Worm (Caenorhabditis elegans) whole organism, late embryonic: ENCODE measurements around the gene spsb-2.
A peak's percentile ranks its signal among the peaks of the same experiment; 100 is the strongest.

Source experiments
- C08G9.2 ChIP-seq: sonication (generic microtip); optimal IDR thresholded peaks from 2 replicates; lab custom pipeline; 2016; ENCODE audit warnings: mild to moderate bottlenecking, missing genetic modification characterization, moderate library complexity, missing compliant biosample characterization
- C38D4.7 ChIP-seq: fragments of 200-800 bp; sonication (Bioruptor generic); optimal IDR thresholded peaks from 2 replicates; lab custom pipeline; 2018; ENCODE audit warnings: mild to moderate bottlenecking, missing genetic modification characterization, moderate library complexity, missing compliant biosample characterization
- F13H6.1 ChIP-seq: sonication (generic microtip); optimal IDR thresholded peaks from 2 replicates; lab custom pipeline; 2016; ENCODE audit warnings: missing genetic modification characterization, missing compliant biosample characterization
- ceh-14 ChIP-seq: sonication (generic microtip); optimal IDR thresholded peaks from 2 replicates; lab custom pipeline; 2016; ENCODE audit warnings: missing genotype, missing genetic modification characterization, missing compliant biosample characterization
- ceh-18 ChIP-seq: sonication (generic microtip); optimal IDR thresholded peaks from 2 replicates; lab custom pipeline; 2016; ENCODE audit warnings: missing genetic modification characterization, missing compliant biosample characterization
- ceh-19 ChIP-seq: fragments of 200-800 bp; sonication (Bioruptor generic); optimal IDR thresholded peaks from 2 replicates; lab custom pipeline; 2018; ENCODE audit warnings: mild to moderate bottlenecking, missing genetic modification characterization, missing compliant biosample characterization
- ceh-2 ChIP-seq: sonication (generic microtip); optimal IDR thresholded peaks from 2 replicates; lab custom pipeline; 2016; ENCODE audit warnings: missing genotype, missing genetic modification characterization, missing compliant biosample characterization
- ceh-31 ChIP-seq: sonication (generic microtip); optimal IDR thresholded peaks from 2 replicates; lab custom pipeline; 2016; ENCODE audit warnings: missing genetic modification characterization, missing compliant biosample characterization
- ceh-34 ChIP-seq: sonication (generic microtip); optimal IDR thresholded peaks from 2 replicates; lab custom pipeline; 2016; ENCODE audit warnings: mild to moderate bottlenecking, missing genetic modification characterization, missing compliant biosample characterization
- ceh-45 ChIP-seq: fragments of 200-800 bp; sonication (Bioruptor generic); IDR thresholded peaks from 2 replicates; pipeline ENCODE4 v1.3.6; 2022; ENCODE audit warnings: missing genetic modification reagents, missing genetic modification characterization, missing compliant biosample characterization
- ceh-48 ChIP-seq: sonication (generic microtip); optimal IDR thresholded peaks from 2 replicates; lab custom pipeline; 2016; ENCODE audit warnings: missing genetic modification characterization, inconsistent platforms, missing compliant biosample characterization
- ceh-6 ChIP-seq: fragments of 200-800 bp; sonication (Bioruptor generic); optimal IDR thresholded peaks from 2 replicates; lab custom pipeline; 2018; ENCODE audit warnings: mild to moderate bottlenecking, missing genetic modification characterization, missing compliant biosample characterization
- dmd-4 ChIP-seq: sonication (generic microtip); optimal IDR thresholded peaks from 2 replicates; lab custom pipeline; 2016; ENCODE audit warnings: borderline replicate concordance, missing genetic modification characterization, missing compliant biosample characterization
- dve-1 ChIP-seq: sonication (generic microtip); optimal IDR thresholded peaks from 2 replicates; lab custom pipeline; 2017; ENCODE audit warnings: antibody characterized with exemption, mild to moderate bottlenecking, missing genetic modification characterization, missing compliant biosample characterization
- elt-2 ChIP-seq: sonication (generic microtip); optimal IDR thresholded peaks from 2 replicates; lab custom pipeline; 2016; ENCODE audit warnings: missing genetic modification reagents, missing genetic modification characterization, missing compliant biosample characterization
- ets-4 ChIP-seq: sonication (generic microtip); optimal IDR thresholded peaks from 2 replicates; lab custom pipeline; 2016; ENCODE audit warnings: missing genetic modification characterization, missing compliant biosample characterization
- eyg-1 ChIP-seq: sonication (generic microtip); optimal IDR thresholded peaks from 2 replicates; lab custom pipeline; 2016; ENCODE audit warnings: missing genotype, missing genetic modification characterization, missing compliant biosample characterization
- gmeb-2 ChIP-seq: sonication (generic microtip); optimal IDR thresholded peaks from 2 replicates; lab custom pipeline; 2016; ENCODE audit warnings: missing genetic modification characterization, inconsistent platforms, missing compliant biosample characterization
- hlh-15 ChIP-seq: sonication (generic microtip); optimal IDR thresholded peaks from 2 replicates; lab custom pipeline; 2016; ENCODE audit warnings: missing genetic modification characterization, missing compliant biosample characterization
- hlh-30 ChIP-seq: sonication (generic microtip); optimal IDR thresholded peaks from 2 replicates; lab custom pipeline; 2017; ENCODE audit warnings: antibody characterized with exemption, missing genetic modification characterization, missing compliant biosample characterization; ENCODE audit not compliant: insufficient read depth
- lim-6 ChIP-seq: sonication (generic microtip); optimal IDR thresholded peaks from 2 replicates; lab custom pipeline; 2016; ENCODE audit warnings: missing genetic modification characterization, missing compliant biosample characterization
- madf-2 ChIP-seq: sonication (generic microtip); optimal IDR thresholded peaks from 2 replicates; lab custom pipeline; 2017; ENCODE audit warnings: missing genetic modification characterization, missing compliant biosample characterization
- mec-3 ChIP-seq: sonication (generic microtip); optimal IDR thresholded peaks from 2 replicates; lab custom pipeline; 2016; ENCODE audit warnings: borderline replicate concordance, missing genetic modification characterization, missing compliant biosample characterization
- nfya-1 ChIP-seq: sonication (generic microtip); optimal IDR thresholded peaks from 2 replicates; lab custom pipeline; 2017; ENCODE audit warnings: missing genetic modification characterization, mild to moderate bottlenecking, missing compliant biosample characterization, antibody characterized with exemption, moderate library complexity
- npax-4 ChIP-seq: sonication (generic microtip); optimal IDR thresholded peaks from 2 replicates; lab custom pipeline; 2016; ENCODE audit warnings: missing genetic modification characterization, missing compliant biosample characterization
- pag-3 ChIP-seq: sonication (generic microtip); optimal IDR thresholded peaks from 2 replicates; lab custom pipeline; 2016; ENCODE audit warnings: missing compliant biosample characterization, missing genetic modification characterization, borderline replicate concordance
- pat-9 ChIP-seq: fragments of 200-800 bp; sonication (Bioruptor generic); optimal IDR thresholded peaks from 2 replicates; lab custom pipeline; 2018; ENCODE audit warnings: mild to moderate bottlenecking, missing genetic modification characterization, moderate library complexity, missing compliant biosample characterization
- pax-1 ChIP-seq: fragments of 150-350 bp; optimal IDR thresholded peaks from 2 replicates; lab custom pipeline; 2014; ENCODE audit warnings: missing biosample characterization, missing genetic modification characterization
- pha-2 ChIP-seq: sonication (generic microtip); optimal IDR thresholded peaks from 2 replicates; lab custom pipeline; 2017; ENCODE audit warnings: mild to moderate bottlenecking, missing genetic modification characterization, missing compliant biosample characterization
- pqm-1 ChIP-seq: sonication (generic microtip); optimal IDR thresholded peaks from 2 replicates; lab custom pipeline; 2016; ENCODE audit warnings: missing genetic modification characterization, missing compliant biosample characterization
- pros-1 ChIP-seq: fragments of 150-350 bp; optimal IDR thresholded peaks from 2 replicates; lab custom pipeline; 2014; ENCODE audit warnings: missing biosample characterization, missing genetic modification reagents, missing genetic modification characterization
- ref-2 ChIP-seq: sonication (generic microtip); optimal IDR thresholded peaks from 2 replicates; lab custom pipeline; 2016; ENCODE audit warnings: missing genetic modification characterization, missing compliant biosample characterization
- rnt-1 ChIP-seq: sonication (generic microtip); optimal IDR thresholded peaks from 2 replicates; lab custom pipeline; 2016; ENCODE audit warnings: missing genetic modification characterization, missing compliant biosample characterization
- sdc-2 ChIP-seq: sonication (generic microtip); optimal IDR thresholded peaks from 2 replicates; lab custom pipeline; 2016; ENCODE audit warnings: missing genotype, missing genetic modification characterization, missing compliant biosample characterization
- sox-2 ChIP-seq: fragments of 200-800 bp; sonication (Bioruptor generic); IDR thresholded peaks from 2 replicates; pipeline ENCODE4 v1.3.6; 2022; ENCODE audit warnings: missing genetic modification reagents, missing genetic modification characterization, missing compliant biosample characterization
- sox-4 ChIP-seq: sonication (generic microtip); optimal IDR thresholded peaks from 2 replicates; lab custom pipeline; 2017; ENCODE audit warnings: mild to moderate bottlenecking, missing genetic modification characterization, inconsistent platforms, missing compliant biosample characterization
- tbx-2 ChIP-seq: sonication (generic microtip); optimal IDR thresholded peaks from 2 replicates; lab custom pipeline; 2016; ENCODE audit warnings: missing genetic modification characterization, missing compliant biosample characterization
- unc-55 ChIP-seq: sonication (generic microtip); optimal IDR thresholded peaks from 2 replicates; lab custom pipeline; 2017; ENCODE audit warnings: missing biosample characterization, missing genetic modification reagents, missing genetic modification characterization
- ztf-16 ChIP-seq: sonication (generic microtip); optimal IDR thresholded peaks from 2 replicates; lab custom pipeline; 2017; ENCODE audit warnings: missing genetic modification characterization, missing compliant biosample characterization

The spsb-2 gene

ce11 chrII:15263054-15263755, 33.1 kb downstream of the spsb-2 start:
- TF ChIP-seq sox-2 (GFP tag; lab: Robert Waterston, UW) (no peak), C38D4.7 (GFP tag; lab: Kevin White, UChicago) (no peak), pqm-1 (tag; lab: Kevin White, UChicago) (peak; percentile 1), hlh-30 (peak; percentile 71), pha-2 (tag; lab: Kevin White, UChicago) (peak; percentile 84), ref-2 (peak; percentile 75), gmeb-2 (tag; lab: Kevin White, UChicago) (no peak), rnt-1 (tag; lab: Kevin White, UChicago) (peak; percentile 64), ceh-18 (tag; lab: Kevin White, UChicago) (peak; percentile 66), unc-55 (GFP tag; lab: Kevin White, UChicago) (peak; percentile 39), nfya-1 (tag; lab: Kevin White, UChicago) (peak; percentile 82), sdc-2 (peak; percentile 6), ceh-2 (tag; lab: Kevin White, UChicago) (peak; percentile 36), dmd-4 (peak; percentile 10), ceh-48 (tag; lab: Kevin White, UChicago) (no peak), tbx-2 (tag; lab: Kevin White, UChicago) (peak; percentile 87), pag-3 (tag; lab: Kevin White, UChicago) (no peak), sox-4 (tag; lab: Kevin White, UChicago) (peak; percentile 25), ets-4 (tag; lab: Kevin White, UChicago) (peak; percentile 58), F13H6.1 (tag; lab: Kevin White, UChicago) (peak; percentile 60), npax-4 (tag; lab: Kevin White, UChicago) (no peak), hlh-15 (tag; lab: Kevin White, UChicago) (no peak), eyg-1 (peak; percentile 32), ceh-31 (peak; percentile 82), ceh-45 (GFP tag; lab: Robert Waterston, UW) (no peak), C08G9.2 (tag; lab: Kevin White, UChicago) (peak; percentile 28), pax-1 (tag; lab: Kevin White, UChicago) (peak; percentile 34), pros-1 (tag; lab: Kevin White, UChicago) (peak; percentile 99), ceh-6 (GFP tag; lab: Kevin White, UChicago) (peak; percentile 18), mec-3 (tag; lab: Kevin White, UChicago) (no peak), elt-2 (tag; lab: Kevin White, UChicago) (peak; percentile 19), ztf-16 (tag; lab: Kevin White, UChicago) (peak; percentile 34), ceh-14 (tag; lab: Kevin White, UChicago) (no peak), pat-9 (tag; lab: Kevin White, UChicago) (no peak), ceh-34 (tag; lab: Kevin White, UChicago) (peak; percentile 93), dve-1 (peak; percentile 49)

ce11 chrII:15264593-15264992, 34.5 kb downstream of the spsb-2 start:
- TF ChIP-seq ceh-19 (GFP tag; lab: Kevin White, UChicago) (peak; percentile 3), ref-2 (peak; percentile 26), pha-2 (tag; lab: Kevin White, UChicago) (peak; percentile 48), madf-2 (tag; lab: Kevin White, UChicago) (peak; percentile 25), lim-6 (tag; lab: Kevin White, UChicago) (no peak)
